Worm (Caenorhabditis elegans): ENCODE measurements around the gene ZK512.11.

DNA sequence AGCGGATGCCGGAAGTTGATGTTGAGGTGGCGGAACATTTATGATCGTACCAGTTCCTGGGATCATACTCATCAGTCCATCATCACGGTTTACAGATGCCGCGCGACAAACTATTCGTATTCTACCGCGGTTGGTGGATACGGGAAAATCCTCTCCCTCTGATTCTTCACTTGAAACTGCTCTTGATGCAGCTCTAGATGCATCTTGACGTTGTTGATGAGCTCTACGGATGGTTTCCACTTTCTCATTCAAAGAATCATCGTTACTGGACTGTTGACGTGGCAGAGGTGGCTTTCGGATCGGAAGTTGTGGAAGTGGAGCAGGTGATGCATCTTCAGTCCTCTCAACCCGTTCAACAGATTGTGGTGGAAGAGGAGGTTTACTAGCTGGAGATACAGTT lies 5.1 kb downstream of the ZK512.11 start:
- TF ChIP-seq ces-1 (GFP tag; optimal IDR thresholded peaks at IDR 0.05): no peak
- TF ChIP-seq unc-120 (tag; optimal IDR thresholded peaks at IDR 0.05; ENCODE audit: poor library complexity, severe bottlenecking): no peak
